Fruit fly (Drosophila melanogaster): ENCODE measurements around the gene ATPsynGL.

Gene ATPsynGL

dm6 chr2L:7790448-7791355 is 43.6 kb downstream of the ATPsynGL start, which contains the start of gene CG7149 (continued):
- peak; percentile 2 for TF ChIP-seq CG2116 (GFP tag; optimal IDR thresholded peaks at IDR 0.05)
- TF ChIP-seq al (GFP tag; IDR thresholded peaks at IDR 0.05), result no peak
- no peak for TF ChIP-seq CG1647 (GFP tag; optimal IDR thresholded peaks at IDR 0.05)
- no peak for TF ChIP-seq bigmax (GFP tag; optimal IDR thresholded peaks at IDR 0.05)
- TF ChIP-seq Jarid2 (GFP tag; optimal IDR thresholded peaks at IDR 0.05), result peak; percentile 59
- no peak for TF ChIP-seq Side (GFP tag; optimal IDR thresholded peaks at IDR 0.05)
- no peak for TF ChIP-seq tin (GFP tag; optimal IDR thresholded peaks at IDR 0.05)
- no peak for TF ChIP-seq gfzf (GFP tag; optimal IDR thresholded peaks at IDR 0.05)
- no peak for TF ChIP-seq TFAM (GFP tag; optimal IDR thresholded peaks at IDR 0.05)
- peak; percentile 7 for TF ChIP-seq CG10147 (GFP tag; optimal IDR thresholded peaks at IDR 0.05)
- no peak for TF ChIP-seq Dad (GFP tag; optimal IDR thresholded peaks at IDR 0.05)
- peak in 1 of 2 experiments; percentile 21 for TF ChIP-seq chif (GFP tag; optimal IDR thresholded peaks at IDR 0.05)
- TF ChIP-seq Atf-2 (GFP tag; optimal IDR thresholded peaks at IDR 0.05), result peak; percentile 16
- TF ChIP-seq ato (GFP tag; IDR thresholded peaks at IDR 0.05; ENCODE audit: partially characterized antibody), result no peak
- TF ChIP-seq cas (GFP tag; IDR thresholded peaks at IDR 0.05), result no peak
- TF ChIP-seq Rfx (GFP tag; IDR thresholded peaks at IDR 0.05), result 0 out of 2 replicates have a peak, but pooled peaks have one; percentile 15
- TF ChIP-seq CG16779 (GFP tag; IDR thresholded peaks at IDR 0.05), result 0 out of 2 replicates have a peak, but pooled peaks have one; percentile 27
- TF ChIP-seq CG18599 (GFP tag; optimal IDR thresholded peaks at IDR 0.05), result peak; percentile 39
- no peak for TF ChIP-seq ssp (GFP tag; IDR thresholded peaks at IDR 0.05)
- peak; percentile 33 for TF ChIP-seq CG30403 (GFP tag; optimal IDR thresholded peaks at IDR 0.05)
- no peak for TF ChIP-seq CG2129 (GFP tag; IDR thresholded peaks at IDR 0.05; ENCODE audit: partially characterized antibody)
- no peak for TF ChIP-seq hth (optimal IDR thresholded peaks at IDR 0.05)
- TF ChIP-seq Lhr (GFP tag; optimal IDR thresholded peaks at IDR 0.05), result no peak
- TF ChIP-seq Bgb (GFP tag; IDR thresholded peaks at IDR 0.05; ENCODE audit: partially characterized antibody), result peak; percentile 57; the same call in 1 of the 2 replicates
- no peak for TF ChIP-seq kah (GFP tag; optimal IDR thresholded peaks at IDR 0.05)
- no peak for TF ChIP-seq br (optimal IDR thresholded peaks at IDR 0.05)
- peak in 1 of 2 experiments; percentile 13 for TF ChIP-seq Hr78 (GFP tag; optimal IDR thresholded peaks at IDR 0.05)
- no peak for TF ChIP-seq lov (optimal IDR thresholded peaks at IDR 0.05)
- TF ChIP-seq lov (GFP tag; IDR thresholded peaks at IDR 0.05), result 0 out of 3 replicates have a peak, but pooled peaks have one; percentile 9
- no peak for TF ChIP-seq CG3281 (GFP tag; optimal IDR thresholded peaks at IDR 0.05)
- TF ChIP-seq CG18262 (tag; optimal IDR thresholded peaks at IDR 0.05), result no peak
- no peak for TF ChIP-seq da (GFP tag; optimal IDR thresholded peaks at IDR 0.05)
- no peak for TF ChIP-seq org-1 (GFP tag; optimal IDR thresholded peaks at IDR 0.05)
- TF ChIP-seq CG32772 (GFP tag; IDR thresholded peaks at IDR 0.05), result no peak
- no peak for TF ChIP-seq CG10321 (GFP tag; IDR thresholded peaks at IDR 0.05)
- no peak for TF ChIP-seq Blimp-1 (GFP tag; optimal IDR thresholded peaks at IDR 0.05)
- no peak for TF ChIP-seq luna (GFP tag; optimal IDR thresholded peaks at IDR 0.05)
- no peak for TF ChIP-seq Bdp1 (GFP tag; optimal IDR thresholded peaks at IDR 0.05)
- TF ChIP-seq CG13424 (tag; optimal IDR thresholded peaks at IDR 0.05), result peak; percentile 20
- no peak for TF ChIP-seq CG10366 (GFP tag; IDR thresholded peaks at IDR 0.05)
- no peak for TF ChIP-seq MTF-1 (GFP tag; optimal IDR thresholded peaks at IDR 0.05; ENCODE audit: borderline replicate concordance)
- no peak for TF ChIP-seq esg (GFP tag; conservative IDR thresholded peaks at IDR 0.05)
- no peak for TF ChIP-seq Aef1 (GFP tag; IDR thresholded peaks at IDR 0.05)
- no peak for TF ChIP-seq jing (GFP tag; optimal IDR thresholded peaks at IDR 0.05)
- peak; percentile 16 for TF ChIP-seq CG8281 (tag; optimal IDR thresholded peaks at IDR 0.05)
- no peak for TF ChIP-seq so (GFP tag; IDR thresholded peaks at IDR 0.05)
- TF ChIP-seq crc (GFP tag; optimal IDR thresholded peaks at IDR 0.05), result no peak
- TF ChIP-seq H2.0 (GFP tag; IDR thresholded peaks at IDR 0.05), result no peak
- no peak for TF ChIP-seq dan (GFP tag; IDR thresholded peaks at IDR 0.05)
- TF ChIP-seq CG14014 (GFP tag; IDR thresholded peaks at IDR 0.05), result no peak

All from whole organism, embryonic.